Fruit fly (Drosophila melanogaster) whole organism, prepupa: ENCODE results near the gene CG4789.
A peak's percentile ranks its signal among the peaks of the same experiment; 100 is the strongest.

ENCODE experiments used
- Blimp-1 ChIP-seq: fragments of 200-800 bp; sonication (Bioruptor generic); optimal IDR thresholded peaks from 3 replicates; lab custom pipeline; 2017; ENCODE audit warnings: missing biosample characterization, missing genetic modification characterization, mild to moderate bottlenecking, moderate library complexity, missing genetic modification reagents
- CG10631 ChIP-seq: fragments of 200-800 bp; sonication (Bioruptor generic); optimal IDR thresholded peaks from 2 replicates; lab custom pipeline; 2016; ENCODE audit warnings: missing biosample characterization, missing genetic modification characterization
- CG10669 ChIP-seq: fragments of 200-800 bp; sonication (Bioruptor generic); optimal IDR thresholded peaks from 3 replicates; lab custom pipeline; 2018; ENCODE audit warnings: missing biosample characterization, mild to moderate bottlenecking, missing genetic modification characterization, moderate library complexity
- CG11294 ChIP-seq: fragments of 200-800 bp; sonication (Bioruptor generic); IDR thresholded peaks from 2 replicates; pipeline ENCODE4 v1.3.6; 2022; ENCODE audit warnings: missing biosample characterization, missing genetic modification characterization
- CG11762 ChIP-seq: fragments of 200-800 bp; sonication (Bioruptor generic); optimal IDR thresholded peaks from 3 replicates; lab custom pipeline; 2016; ENCODE audit warnings: missing biosample characterization, missing genetic modification characterization; ENCODE audit not compliant: insufficient read depth
- CG11902 ChIP-seq: fragments of 200-800 bp; sonication (Bioruptor generic); optimal IDR thresholded peaks from 3 replicates; lab custom pipeline; 2016; ENCODE audit warnings: missing biosample characterization, missing genetic modification characterization
- CG15336 ChIP-seq: fragments of 200-800 bp; sonication (Bioruptor generic); IDR thresholded peaks from 2 replicates; pipeline ENCODE4 v1.3.6; 2022; ENCODE audit warnings: missing biosample characterization, missing genetic modification characterization
- CG1621 ChIP-seq: fragments of 200-800 bp; sonication (Bioruptor generic); optimal IDR thresholded peaks from 3 replicates; lab custom pipeline; 2018; ENCODE audit warnings: missing biosample characterization, mild to moderate bottlenecking, missing genetic modification characterization
- CG16779 ChIP-seq: fragments of 200-800 bp; sonication (Bioruptor generic); optimal IDR thresholded peaks from 3 replicates; lab custom pipeline; 2017; ENCODE audit warnings: missing biosample characterization, mild to moderate bottlenecking, missing genetic modification characterization
- CG32006 ChIP-seq: fragments of 200-800 bp; sonication (Bioruptor generic); optimal IDR thresholded peaks from 3 replicates; lab custom pipeline; 2017; ENCODE audit warnings: missing biosample characterization, mild to moderate bottlenecking, missing genetic modification characterization
- CG34406 ChIP-seq: fragments of 200-800 bp; sonication (Bioruptor generic); optimal IDR thresholded peaks from 3 replicates; lab custom pipeline; 2016; ENCODE audit warnings: missing biosample characterization, missing genetic modification characterization
- CG3919 ChIP-seq: fragments of 200-800 bp; sonication (Bioruptor generic); optimal IDR thresholded peaks from 3 replicates; lab custom pipeline; 2016; ENCODE audit warnings: missing biosample characterization, missing genetic modification characterization
- CG6163 ChIP-seq: fragments of 200-800 bp; sonication (Bioruptor generic); IDR thresholded peaks from 3 replicates; pipeline ENCODE4 v1.3.6; 2022; ENCODE audit warnings: missing biosample characterization, missing genetic modification characterization
- CG6276 ChIP-seq: fragments of 200-800 bp; sonication (Bioruptor generic); optimal IDR thresholded peaks from 2 replicates; lab custom pipeline; 2017; ENCODE audit warnings: missing biosample characterization, mild to moderate bottlenecking, missing genetic modification characterization
- CG6808 ChIP-seq: fragments of 200-800 bp; sonication (Bioruptor generic); optimal IDR thresholded peaks from 3 replicates; lab custom pipeline; 2017; ENCODE audit warnings: missing biosample characterization, missing genetic modification characterization, mild to moderate bottlenecking, moderate library complexity, missing genetic modification reagents
- CG6854 ChIP-seq: fragments of 200-800 bp; sonication (Bioruptor generic); optimal IDR thresholded peaks from 2 replicates; lab custom pipeline; 2017; ENCODE audit warnings: missing biosample characterization, mild to moderate bottlenecking, missing genetic modification characterization
- CG7368 ChIP-seq: fragments of 200-800 bp; sonication (Bioruptor generic); optimal IDR thresholded peaks from 3 replicates; lab custom pipeline; 2016; ENCODE audit warnings: missing biosample characterization, missing genetic modification characterization
- CG8119 ChIP-seq: fragments of 200-800 bp; sonication (Bioruptor generic); IDR thresholded peaks from 3 replicates; pipeline ENCODE4 v1.3.6; 2022; ENCODE audit warnings: missing biosample characterization, missing genetic modification characterization
- CG8319 ChIP-seq: fragments of 200-800 bp; sonication (Bioruptor generic); optimal IDR thresholded peaks from 3 replicates; lab custom pipeline; 2016; ENCODE audit warnings: missing biosample characterization, missing genetic modification characterization
- CG8632 ChIP-seq: fragments of 200-800 bp; sonication (Bioruptor generic); optimal IDR thresholded peaks from 3 replicates; lab custom pipeline; 2016; ENCODE audit warnings: missing biosample characterization, missing genetic modification characterization
- CG9139 ChIP-seq: fragments of 200-800 bp; sonication (Bioruptor generic); optimal IDR thresholded peaks from 3 replicates; lab custom pipeline; 2017; ENCODE audit warnings: missing biosample characterization, mild to moderate bottlenecking, missing genetic modification characterization
- Eip75B ChIP-seq: fragments of 200-800 bp; sonication (Bioruptor generic); optimal IDR thresholded peaks from 3 replicates; lab custom pipeline; 2016; ENCODE audit warnings: missing biosample characterization, missing genetic modification characterization
- Eip78C ChIP-seq: fragments of 200-800 bp; sonication (Bioruptor generic); peaks from one replicate; lab custom pipeline; 2016; ENCODE audit warnings: missing biosample characterization, missing genetic modification characterization
- Ets21C ChIP-seq: fragments of 200-800 bp; sonication (Bioruptor generic); optimal IDR thresholded peaks from 3 replicates; lab custom pipeline; 2016; ENCODE audit warnings: missing biosample characterization, missing genetic modification characterization
- Ets96B ChIP-seq: fragments of 200-800 bp; optimal IDR thresholded peaks from 2 replicates; lab custom pipeline; 2019; ENCODE audit warnings: missing biosample characterization, mild to moderate bottlenecking, missing genetic modification characterization, moderate library complexity
- Hr39 ChIP-seq: fragments of 200-800 bp; sonication (Bioruptor generic); optimal IDR thresholded peaks from 2 replicates; lab custom pipeline; 2016; ENCODE audit warnings: missing biosample characterization, missing genetic modification characterization
- Hr4 ChIP-seq: fragments of 200-800 bp; sonication (Bioruptor generic); optimal IDR thresholded peaks from 3 replicates; lab custom pipeline; 2016; ENCODE audit warnings: missing biosample characterization, missing genetic modification characterization
- Lpt ChIP-seq: fragments of 200-800 bp; sonication (Bioruptor generic); optimal IDR thresholded peaks from 3 replicates; lab custom pipeline; 2016; ENCODE audit warnings: missing biosample characterization, missing genetic modification characterization
- Met ChIP-seq: fragments of 200-800 bp; sonication (Bioruptor generic); optimal IDR thresholded peaks from 3 replicates; lab custom pipeline; 2016; ENCODE audit warnings: missing biosample characterization, missing genetic modification characterization
- OdsH ChIP-seq: fragments of 200-800 bp; sonication (Bioruptor generic); optimal IDR thresholded peaks from 3 replicates; lab custom pipeline; 2016; ENCODE audit warnings: missing biosample characterization, missing genetic modification characterization
- Smox ChIP-seq: fragments of 200-800 bp; sonication (Bioruptor generic); optimal IDR thresholded peaks from 3 replicates; lab custom pipeline; 2016; ENCODE audit warnings: missing biosample characterization, missing genetic modification characterization
- Sox102F ChIP-seq: fragments of 200-800 bp; sonication (Bioruptor generic); optimal IDR thresholded peaks from 2 replicates; lab custom pipeline; 2016; ENCODE audit warnings: missing biosample characterization, mild to moderate bottlenecking, missing genetic modification characterization
- Sox15 ChIP-seq: fragments of 200-800 bp; sonication (Bioruptor generic); optimal IDR thresholded peaks from 3 replicates; lab custom pipeline; 2016; ENCODE audit warnings: missing biosample characterization, missing genetic modification characterization
- achi ChIP-seq: fragments of 200-800 bp; sonication (Bioruptor generic); optimal IDR thresholded peaks from 3 replicates; lab custom pipeline; 2016; ENCODE audit warnings: missing biosample characterization, missing genetic modification characterization
- acj6 ChIP-seq: fragments of 200-800 bp; sonication (Bioruptor generic); optimal IDR thresholded peaks from 3 replicates; lab custom pipeline; 2016; ENCODE audit warnings: missing biosample characterization, missing genetic modification characterization
- dac ChIP-seq: fragments of 200-800 bp; sonication (Bioruptor generic); optimal IDR thresholded peaks from 2 replicates; lab custom pipeline; 2017; ENCODE audit warnings: missing biosample characterization, mild to moderate bottlenecking, missing genetic modification characterization
- dsx ChIP-seq: fragments of 200-800 bp; optimal IDR thresholded peaks from 3 replicates; lab custom pipeline; 2019; ENCODE audit warnings: missing biosample characterization, mild to moderate bottlenecking, missing genetic modification characterization, moderate library complexity; ENCODE audit not compliant: poor library complexity, severe bottlenecking
- eg ChIP-seq: fragments of 200-800 bp; sonication (Bioruptor generic); IDR thresholded peaks from 3 replicates; pipeline ENCODE4 v1.3.6; 2022; ENCODE audit warnings: missing biosample characterization, missing genetic modification characterization
- esn ChIP-seq: fragments of 200-800 bp; sonication (Bioruptor generic); optimal IDR thresholded peaks from 2 replicates; lab custom pipeline; 2016; ENCODE audit warnings: missing biosample characterization, mild to moderate bottlenecking, missing genetic modification characterization, moderate library complexity
- fd59A ChIP-seq: fragments of 200-800 bp; sonication (Bioruptor generic); optimal IDR thresholded peaks from 2 replicates; lab custom pipeline; 2017; ENCODE audit warnings: missing biosample characterization, mild to moderate bottlenecking, missing genetic modification characterization, missing genetic modification reagents
- fd85E ChIP-seq: fragments of 200-800 bp; sonication (Bioruptor generic); optimal IDR thresholded peaks from 3 replicates; lab custom pipeline; 2016; ENCODE audit warnings: missing biosample characterization, missing genetic modification characterization
- lz ChIP-seq: fragments of 200-800 bp; sonication (Bioruptor generic); optimal IDR thresholded peaks from 3 replicates; lab custom pipeline; 2016; ENCODE audit warnings: missing biosample characterization, missing genetic modification characterization
- net ChIP-seq: fragments of 200-800 bp; sonication (Bioruptor generic); optimal IDR thresholded peaks from 3 replicates; lab custom pipeline; 2016; ENCODE audit warnings: missing biosample characterization, missing genetic modification characterization
- pdm3 ChIP-seq: fragments of 200-800 bp; sonication (Bioruptor generic); optimal IDR thresholded peaks from 3 replicates; lab custom pipeline; 2016; ENCODE audit warnings: missing biosample characterization, missing genetic modification characterization
- salr ChIP-seq, 2 experiments: fragments of 200-800 bp; sonication (Bioruptor generic); optimal IDR thresholded peaks; 3 replicates each; lab custom pipeline; 2016 to 2018; ENCODE audit warnings: missing biosample characterization in 2 of 2, missing genetic modification characterization in 2 of 2, mild to moderate bottlenecking in 1 of 2
- spab ChIP-seq: fragments of 200-800 bp; sonication (Bioruptor generic); optimal IDR thresholded peaks from 2 replicates; lab custom pipeline; 2017; ENCODE audit warnings: missing biosample characterization, mild to moderate bottlenecking, missing genetic modification characterization, missing genetic modification reagents
- topi ChIP-seq: fragments of 200-800 bp; sonication (Bioruptor generic); optimal IDR thresholded peaks from 3 replicates; lab custom pipeline; 2016; ENCODE audit warnings: missing biosample characterization, missing genetic modification characterization

Gene CG4789

DNA sequence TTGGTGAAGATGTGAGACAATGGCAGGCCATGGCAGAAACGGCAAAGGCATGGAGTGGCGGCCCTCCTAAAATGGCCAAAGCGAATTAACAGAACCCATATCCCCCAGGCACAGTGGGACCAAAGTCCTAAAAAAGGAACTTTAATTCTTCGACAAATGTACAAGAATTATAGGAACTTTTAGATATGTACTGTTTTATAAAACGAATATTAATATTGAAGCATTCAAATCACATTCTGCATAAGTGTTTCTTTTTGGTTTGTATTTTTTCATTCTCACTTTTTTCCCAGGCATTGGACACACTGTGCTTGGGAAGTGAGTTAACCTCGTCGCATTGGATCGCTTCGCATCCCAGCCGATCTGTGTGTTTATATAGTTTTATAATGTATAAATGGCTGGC, 35.8 kb upstream of the CG4789 start (continued):
- TF ChIP-seq Hr39 (no peak), CG1621 (peak; percentile 8), Blimp-1 (GFP tag; lab: Kevin White, UChicago) (no peak), eg (GFP tag; lab: Robert Waterston, UW) (no peak), salr (GFP tag; optimal IDR thresholded peaks at IDR 0.05; lab: Kevin White, UChicago) (peak in 1 of 2 experiments; percentile 34), Hr4 (GFP tag; lab: Kevin White, UChicago) (peak; percentile 11), net (GFP tag; lab: Kevin White, UChicago) (peak; percentile 49), CG7368 (no peak), CG6854 (GFP tag; lab: Kevin White, UChicago) (no peak), CG8119 (GFP tag; lab: Robert Waterston, UW) (peak; percentile 38; the same call in 1 of the 3 replicates), CG11294 (GFP tag; lab: Robert Waterston, UW) (no peak), CG11902 (GFP tag; lab: Kevin White, UChicago) (no peak), CG11762 (no peak), topi (GFP tag; lab: Kevin White, UChicago) (peak; percentile 47), spab (GFP tag; lab: Kevin White, UChicago) (peak; percentile 16), pdm3 (peak; percentile 9), Eip78C (GFP tag; lab: Kevin White, UChicago) (peak; percentile 91), dsx (GFP tag; lab: Kevin White, UChicago) (peak; percentile 62), CG32006 (GFP tag; lab: Kevin White, UChicago) (peak; percentile 48), CG6808 (peak; percentile 39)

DNA sequence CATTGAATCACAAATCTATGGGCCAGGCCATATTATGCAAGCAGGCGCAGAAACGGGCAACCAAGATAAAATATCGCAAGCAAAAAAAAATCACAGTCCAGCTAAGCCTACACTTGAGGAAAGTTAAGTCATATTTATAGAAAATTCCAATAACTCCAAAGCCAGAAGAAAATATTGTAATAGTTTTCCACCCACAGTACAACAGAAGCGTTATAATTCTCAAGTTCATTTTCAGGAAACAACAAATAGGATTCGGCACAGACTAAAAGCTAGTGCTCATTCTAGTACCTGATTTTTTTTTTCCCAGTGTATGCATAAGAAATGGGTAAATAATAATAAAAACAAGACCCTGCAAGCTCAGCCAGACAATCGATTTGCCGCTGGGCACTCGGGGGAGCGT, 34.9 kb upstream of the CG4789 start:
- TF ChIP-seq CG34406 (GFP tag; lab: Kevin White, UChicago), result no peak
- no peak for TF ChIP-seq CG6276 (GFP tag; lab: Kevin White, UChicago)
- TF ChIP-seq CG8119 (GFP tag; lab: Robert Waterston, UW), result peak; percentile 46; the same call in 2 of the 3 replicates
- peak; percentile 55 for TF ChIP-seq CG32006 (GFP tag; lab: Kevin White, UChicago)
- peak; percentile 2 for TF ChIP-seq fd59A (GFP tag; lab: Kevin White, UChicago)
- TF ChIP-seq dac (GFP tag; lab: Kevin White, UChicago), result no peak
- no peak for TF ChIP-seq Sox15 (GFP tag; lab: Kevin White, UChicago)
- no peak for TF ChIP-seq esn
- TF ChIP-seq CG10669 (GFP tag; lab: Kevin White, UChicago), result no peak
- TF ChIP-seq CG11902 (GFP tag; lab: Kevin White, UChicago), result no peak
- peak; percentile 10 for TF ChIP-seq Met
- TF ChIP-seq Lpt (GFP tag; lab: Kevin White, UChicago), result peak; percentile 56
- TF ChIP-seq dsx (GFP tag; lab: Kevin White, UChicago), result peak; percentile 4
- TF ChIP-seq topi (GFP tag; lab: Kevin White, UChicago), result peak; percentile 1
- no peak for TF ChIP-seq lz (GFP tag; lab: Kevin White, UChicago)
- TF ChIP-seq CG6808, result peak; percentile 17
- TF ChIP-seq CG10631 (GFP tag; lab: Kevin White, UChicago), result peak; percentile 42
- TF ChIP-seq Eip78C (GFP tag; lab: Kevin White, UChicago), result peak; percentile 84
- peak; percentile 7 for TF ChIP-seq Smox (GFP tag; lab: Kevin White, UChicago)
- TF ChIP-seq fd85E (GFP tag; lab: Kevin White, UChicago), result no peak
- 0 out of 3 replicates have a peak, but pooled peaks have one; percentile 38 for TF ChIP-seq eg (GFP tag; lab: Robert Waterston, UW)
- TF ChIP-seq CG8319 (GFP tag; lab: Kevin White, UChicago), result no peak
- TF ChIP-seq acj6 (GFP tag; lab: Kevin White, UChicago), result peak; percentile 40
- TF ChIP-seq achi, result peak; percentile 47
- TF ChIP-seq pdm3, result peak; percentile 50
- TF ChIP-seq Sox102F (GFP tag; lab: Kevin White, UChicago), result no peak
- TF ChIP-seq Hr4 (GFP tag; lab: Kevin White, UChicago), result peak; percentile 63
- peak; percentile 15 for TF ChIP-seq Ets96B (tag; lab: Kevin White, UChicago)
- no peak for TF ChIP-seq Blimp-1 (GFP tag; lab: Kevin White, UChicago)
- no peak for TF ChIP-seq spab (GFP tag; lab: Kevin White, UChicago)
- no peak for TF ChIP-seq Hr39
- TF ChIP-seq CG8632 (GFP tag; lab: Kevin White, UChicago), result peak; percentile 30
- TF ChIP-seq Eip75B, result peak; percentile 37
- TF ChIP-seq OdsH (GFP tag; lab: Kevin White, UChicago), result peak; percentile 54
- peak; percentile 7 for TF ChIP-seq CG3919 (GFP tag; lab: Kevin White, UChicago)
- TF ChIP-seq net (GFP tag; lab: Kevin White, UChicago), result no peak
- TF ChIP-seq CG7368, result no peak
- no peak for TF ChIP-seq CG6854 (GFP tag; lab: Kevin White, UChicago)
- no peak for TF ChIP-seq Ets21C (GFP tag; lab: Kevin White, UChicago)
- no peak for TF ChIP-seq CG16779 (tag; lab: Kevin White, UChicago)
- TF ChIP-seq CG15336 (GFP tag; lab: Robert Waterston, UW), result peak; percentile 65; the same call in 1 of the 2 replicates
- no peak for TF ChIP-seq CG6163 (GFP tag; lab: Robert Waterston, UW)
- TF ChIP-seq CG9139 (GFP tag; lab: Kevin White, UChicago), result no peak
